Worm (Caenorhabditis elegans): ENCODE data around the gene kin-16.

ce11 chrII:9385241-9385640 is 50.7 kb downstream of the kin-16 start, which contains the start of gene C06C3.7:
- TF ChIP-seq pha-4 (tag; optimal IDR thresholded peaks at IDR 0.05) (no peak), ces-1 (GFP tag; optimal IDR thresholded peaks at IDR 0.05) (no peak), nhr-237 (tag; optimal IDR thresholded peaks at IDR 0.05) (no peak), elt-1 (tag; optimal IDR thresholded peaks at IDR 0.05; ENCODE audit: borderline replicate concordance, insufficient read depth) (no peak), lin-13 (tag; optimal IDR thresholded peaks at IDR 0.05) (no peak), snpc-4 (tag; optimal IDR thresholded peaks at IDR 0.05) (no peak)

Data from whole organism, mixed stage, embryonic.